Worm (Caenorhabditis elegans): ENCODE results near the gene T02G5.3.

The T02G5.3 gene

DNA sequence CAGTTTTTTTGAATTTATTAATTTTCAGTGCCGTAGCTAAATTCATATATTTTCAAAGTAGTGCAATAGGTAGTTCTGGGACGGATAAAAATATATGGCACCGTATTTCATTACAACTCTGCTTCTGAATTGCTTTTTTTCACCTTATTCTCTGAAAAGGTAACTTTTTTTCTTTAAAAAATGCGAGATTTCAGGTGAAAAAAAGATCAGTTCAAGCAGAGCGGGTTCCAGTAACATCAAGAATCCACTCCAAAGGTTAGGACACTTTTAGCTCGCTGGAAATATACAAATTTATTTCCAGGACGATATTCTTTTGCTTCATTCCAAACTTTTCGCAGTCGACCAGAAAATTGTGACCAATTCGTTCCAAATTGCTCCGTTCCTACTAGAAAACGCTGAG is 54.9 kb downstream of the T02G5.3 start, which contains the start of gene T07F8.1:
TSS of gene T07F8.1 (plus strand) at position 301 of the 400 bp plus-strand sequence.
- no peak for TF ChIP-seq nhr-77 (tag; optimal IDR thresholded peaks at IDR 0.05)
- no peak for TF ChIP-seq peb-1 (tag; optimal IDR thresholded peaks at IDR 0.05)
- no peak for TF ChIP-seq nhr-21 (tag; optimal IDR thresholded peaks at IDR 0.05)
- TF ChIP-seq nhr-237 (tag; optimal IDR thresholded peaks at IDR 0.05): no peak
- TF ChIP-seq skn-1 (tag; optimal IDR thresholded peaks at IDR 0.05): no peak
- TF ChIP-seq dmd-4 (tag; optimal IDR thresholded peaks at IDR 0.05): no peak
- TF ChIP-seq sma-9 (GFP tag; optimal IDR thresholded peaks at IDR 0.05): no peak
- TF ChIP-seq sma-9 (tag; optimal IDR thresholded peaks at IDR 0.05): no peak
- TF ChIP-seq unc-39 (tag; optimal IDR thresholded peaks at IDR 0.05): no peak
- no peak for TF ChIP-seq nhr-12 (tag; optimal IDR thresholded peaks at IDR 0.05)
- no peak for TF ChIP-seq crh-2 (tag; optimal IDR thresholded peaks at IDR 0.05)
- no peak for TF ChIP-seq aly-2 (tag; optimal IDR thresholded peaks at IDR 0.05)
- no peak for TF ChIP-seq mbf-1 (tag; optimal IDR thresholded peaks at IDR 0.05)
